Worm (Caenorhabditis elegans) whole organism, young adult: ENCODE results near the gene Y47G7B.2.

Experiments used
- B0019.2 ChIP-seq: fragments of 200-800 bp; sonication (Bioruptor generic); conservative IDR thresholded peaks from 2 replicates; pipeline ENCODE4 v1.3.6; 2022; ENCODE audit warnings: missing genetic modification reagents, missing genetic modification characterization, missing compliant biosample characterization
- B0261.1 ChIP-seq: sonication (generic microtip); optimal IDR thresholded peaks from 2 replicates; lab custom pipeline; 2016; ENCODE audit warnings: mild to moderate bottlenecking, missing genetic modification characterization, moderate library complexity, missing compliant biosample characterization
- F22D6.2 ChIP-seq: sonication (generic microtip); optimal IDR thresholded peaks from 2 replicates; lab custom pipeline; 2016; ENCODE audit warnings: mild to moderate bottlenecking, missing genetic modification characterization, missing compliant biosample characterization
- F37B4.10 ChIP-seq: fragments of 200-800 bp; sonication (Bioruptor generic); IDR thresholded peaks from 2 replicates; pipeline ENCODE4 v1.3.6; 2022; ENCODE audit warnings: missing genetic modification characterization, missing compliant biosample characterization
- F49E8.2 ChIP-seq: sonication (generic microtip); optimal IDR thresholded peaks from 3 replicates; lab custom pipeline; 2017; ENCODE audit warnings: missing genetic modification characterization, mild to moderate bottlenecking, missing compliant biosample characterization, antibody characterized with exemption, moderate library complexity; ENCODE audit not compliant: insufficient read depth
- F55B11.4 ChIP-seq: sonication (generic microtip); optimal IDR thresholded peaks from 2 replicates; lab custom pipeline; 2016; ENCODE audit warnings: missing compliant biosample characterization, missing genetic modification characterization, borderline replicate concordance; ENCODE audit not compliant: insufficient read depth
- K11D2.4 ChIP-seq: fragments of 200-800 bp; sonication (Bioruptor generic); IDR thresholded peaks from 2 replicates; pipeline ENCODE4 v1.3.6; 2022; ENCODE audit warnings: missing genetic modification reagents, missing genetic modification characterization, missing compliant biosample characterization
- T07F8.4 ChIP-seq: sonication (generic microtip); optimal IDR thresholded peaks from 2 replicates; lab custom pipeline; 2016; ENCODE audit warnings: mild to moderate bottlenecking, missing genetic modification characterization, moderate library complexity, missing compliant biosample characterization
- T26A5.8 ChIP-seq: sonication (generic microtip); optimal IDR thresholded peaks from 2 replicates; lab custom pipeline; 2016; ENCODE audit warnings: missing genetic modification characterization, missing compliant biosample characterization
- Y53F4B.3 ChIP-seq: fragments of 200-800 bp; sonication (Bioruptor generic); IDR thresholded peaks from 2 replicates; pipeline ENCODE4 v1.3.6; 2022; ENCODE audit warnings: missing genetic modification reagents, missing genetic modification characterization, missing compliant biosample characterization
- ama-1 ChIP-seq, 3 experiments: fragments of 150-350 bp in 1 of 3; sonication (generic microtip) in 2 of 3; optimal IDR thresholded peaks; 2 replicates each; lab custom pipeline; 2014 to 2018; ENCODE audit warnings: missing biosample characterization in 2 of 3, missing genetic modification characterization in 2 of 3, missing genetic modification reagents in 2 of 3
- aptf-3 ChIP-seq: fragments of 200-800 bp; sonication (Bioruptor generic); IDR thresholded peaks from 2 replicates; pipeline ENCODE4 v1.3.6; 2022; ENCODE audit warnings: missing genetic modification characterization, missing compliant biosample characterization
- bed-1 ChIP-seq: fragments of 200-800 bp; sonication (Bioruptor generic); IDR thresholded peaks from 2 replicates; pipeline ENCODE4 v1.3.6; 2022; ENCODE audit warnings: missing genetic modification reagents, missing genetic modification characterization, missing compliant biosample characterization
- ceh-100 ChIP-seq: fragments of 200-800 bp; sonication (Bioruptor generic); IDR thresholded peaks from 2 replicates; pipeline ENCODE4 v1.3.6; 2022; ENCODE audit warnings: missing genetic modification reagents, missing genetic modification characterization, missing compliant biosample characterization
- ceh-58 ChIP-seq: fragments of 200-800 bp; sonication (Bioruptor generic); IDR thresholded peaks from 2 replicates; pipeline ENCODE4 v1.3.6; 2022; ENCODE audit warnings: missing genetic modification characterization, missing compliant biosample characterization
- ceh-79 ChIP-seq: sonication (generic microtip); optimal IDR thresholded peaks from 2 replicates; lab custom pipeline; 2017; ENCODE audit warnings: mild to moderate bottlenecking, missing genetic modification characterization, missing compliant biosample characterization
- dox-1 ChIP-seq: fragments of 200-800 bp; sonication (Bioruptor generic); IDR thresholded peaks from 2 replicates; pipeline ENCODE4 v1.3.6; 2022; ENCODE audit warnings: missing genetic modification reagents, missing genetic modification characterization, missing compliant biosample characterization
- ets-4 ChIP-seq: fragments of 200-800 bp; sonication (Bioruptor generic); optimal IDR thresholded peaks from 2 replicates; lab custom pipeline; 2018; ENCODE audit warnings: mild to moderate bottlenecking, missing genetic modification characterization, missing compliant biosample characterization
- fkh-3 ChIP-seq: sonication (generic microtip); optimal IDR thresholded peaks from 2 replicates; lab custom pipeline; 2016; ENCODE audit warnings: mild to moderate bottlenecking, missing genetic modification characterization, missing compliant biosample characterization
- gei-17 ChIP-seq: fragments of 200-800 bp; sonication (Bioruptor generic); optimal IDR thresholded peaks from 2 replicates; lab custom pipeline; 2018; ENCODE audit warnings: mild to moderate bottlenecking, missing genetic modification characterization, missing compliant biosample characterization
- him-1 ChIP-seq: sonication (generic microtip); optimal IDR thresholded peaks from 2 replicates; lab custom pipeline; 2016; ENCODE audit warnings: missing genotype, missing genetic modification reagents, missing genetic modification characterization, missing compliant biosample characterization
- hlh-26 ChIP-seq: fragments of 200-800 bp; sonication (Bioruptor generic); conservative IDR thresholded peaks from 2 replicates; pipeline ENCODE4 v1.3.6; 2022; ENCODE audit warnings: missing genetic modification reagents, missing genetic modification characterization, missing compliant biosample characterization
- hmg-1.2 ChIP-seq: fragments of 200-800 bp; sonication (Bioruptor generic); IDR thresholded peaks from 2 replicates; pipeline ENCODE4 v1.3.6; 2022; ENCODE audit warnings: missing genetic modification reagents, missing genetic modification characterization, missing compliant biosample characterization
- hmg-20 ChIP-seq: fragments of 200-800 bp; sonication (Bioruptor generic); IDR thresholded peaks from 2 replicates; pipeline ENCODE4 v1.3.6; 2022; ENCODE audit warnings: missing genetic modification reagents, missing genetic modification characterization, missing compliant biosample characterization
- lin-26 ChIP-seq: fragments of 200-800 bp; sonication (Bioruptor generic); IDR thresholded peaks from 2 replicates; pipeline ENCODE4 v1.3.6; 2022; ENCODE audit warnings: missing genetic modification reagents, missing genetic modification characterization, missing compliant biosample characterization
- lin-54 ChIP-seq: fragments of 200-800 bp; sonication (Bioruptor generic); optimal IDR thresholded peaks from 2 replicates; lab custom pipeline; 2018; ENCODE audit warnings: mild to moderate bottlenecking, missing genetic modification characterization, missing compliant biosample characterization
- madf-6 ChIP-seq: fragments of 200-800 bp; sonication (Bioruptor generic); IDR thresholded peaks from 2 replicates; pipeline ENCODE4 v1.3.6; 2022; ENCODE audit warnings: missing genetic modification reagents, missing genetic modification characterization, missing compliant biosample characterization
- madf-8 ChIP-seq: fragments of 200-800 bp; sonication (Bioruptor generic); conservative IDR thresholded peaks from 2 replicates; pipeline ENCODE4 v1.3.6; 2022; ENCODE audit warnings: missing genetic modification reagents, missing genetic modification characterization, missing compliant biosample characterization
- mel-28 ChIP-seq: sonication (generic microtip); optimal IDR thresholded peaks from 2 replicates; lab custom pipeline; 2016; ENCODE audit warnings: borderline replicate concordance, mild to moderate bottlenecking, missing genetic modification characterization, missing compliant biosample characterization
- nfya-1 ChIP-seq: sonication (generic microtip); optimal IDR thresholded peaks from 2 replicates; lab custom pipeline; 2017; ENCODE audit warnings: antibody characterized with exemption, missing compliant biosample characterization, missing genetic modification characterization, borderline replicate concordance; ENCODE audit not compliant: insufficient read depth
- nfya-2 ChIP-seq: fragments of 200-800 bp; sonication (Bioruptor generic); IDR thresholded peaks from 2 replicates; pipeline ENCODE4 v1.3.6; 2022; ENCODE audit warnings: missing genetic modification reagents, missing genetic modification characterization, missing compliant biosample characterization
- pbrm-1 ChIP-seq: fragments of 200-800 bp; sonication (Bioruptor generic); IDR thresholded peaks from 2 replicates; pipeline ENCODE4 v1.3.6; 2022; ENCODE audit warnings: missing genetic modification reagents, missing genetic modification characterization, missing compliant biosample characterization
- pha-4 ChIP-seq: fragments of 150-350 bp; sonication (generic microtip); optimal IDR thresholded peaks from 2 replicates; lab custom pipeline; 2014; ENCODE audit warnings: missing biosample characterization, missing genetic modification reagents, missing genetic modification characterization
- rec-8 ChIP-seq, 2 experiments: sonication (generic microtip); optimal IDR thresholded peaks; 2 replicates each; lab custom pipeline; 2016; ENCODE audit warnings: mild to moderate bottlenecking in 2 of 2, missing genetic modification characterization in 2 of 2, missing genetic modification reagents in 2 of 2, missing genotype in 2 of 2, missing biosample characterization in 1 of 2, missing compliant biosample characterization in 1 of 2, moderate library complexity in 1 of 2
- sea-2 ChIP-seq: fragments of 200-800 bp; sonication (Bioruptor generic); IDR thresholded peaks from 2 replicates; pipeline ENCODE4 v1.3.6; 2022; ENCODE audit warnings: missing genetic modification characterization, missing compliant biosample characterization
- snpc-1.1 ChIP-seq: sonication (generic microtip); optimal IDR thresholded peaks from 2 replicates; lab custom pipeline; 2017; ENCODE audit warnings: missing genetic modification characterization, mild to moderate bottlenecking, missing compliant biosample characterization, antibody characterized with exemption, moderate library complexity, missing genotype, missing genetic modification reagents; ENCODE audit not compliant: insufficient read depth
- snpc-1.3 ChIP-seq: sonication (generic microtip); optimal IDR thresholded peaks from 2 replicates; lab custom pipeline; 2017; ENCODE audit warnings: missing genetic modification characterization, mild to moderate bottlenecking, missing compliant biosample characterization, antibody characterized with exemption, moderate library complexity, missing genotype, missing genetic modification reagents; ENCODE audit not compliant: insufficient read depth
- somi-1 ChIP-seq: fragments of 200-800 bp; sonication (Bioruptor generic); optimal IDR thresholded peaks from 2 replicates; lab custom pipeline; 2018; ENCODE audit warnings: mild to moderate bottlenecking, missing genetic modification characterization, missing compliant biosample characterization
- tbp1 ChIP-seq: fragments of 200-800 bp; sonication (Bioruptor generic); optimal IDR thresholded peaks from 2 replicates; lab custom pipeline; 2018; ENCODE audit warnings: mild to moderate bottlenecking, missing genetic modification characterization, missing compliant biosample characterization
- xnd-1 ChIP-seq: sonication (generic microtip); optimal IDR thresholded peaks from 2 replicates; lab custom pipeline; 2016; ENCODE audit warnings: missing genotype, missing genetic modification reagents, missing genetic modification characterization, missing compliant biosample characterization
- zfh-2 ChIP-seq: fragments of 200-800 bp; sonication (Bioruptor generic); conservative IDR thresholded peaks from 2 replicates; pipeline ENCODE4 v1.3.6; 2022; ENCODE audit warnings: missing genetic modification reagents, missing genetic modification characterization, missing compliant biosample characterization
- zim-3 ChIP-seq: sonication (generic microtip); optimal IDR thresholded peaks from 2 replicates; lab custom pipeline; 2017; ENCODE audit warnings: mild to moderate bottlenecking, missing genetic modification characterization, moderate library complexity, missing compliant biosample characterization
- ztf-22 ChIP-seq: fragments of 200-800 bp; sonication (Bioruptor generic); optimal IDR thresholded peaks from 2 replicates; lab custom pipeline; 2018; ENCODE audit warnings: mild to moderate bottlenecking, missing genetic modification characterization, moderate library complexity, missing compliant biosample characterization
- ztf-26 ChIP-seq: sonication (generic microtip); optimal IDR thresholded peaks from 2 replicates; lab custom pipeline; 2017; ENCODE audit warnings: missing genetic modification characterization, missing compliant biosample characterization
- ztf-6 ChIP-seq: fragments of 200-800 bp; sonication (Bioruptor generic); IDR thresholded peaks from 2 replicates; pipeline ENCODE4 v1.3.6; 2022; ENCODE audit warnings: missing genetic modification reagents, missing genetic modification characterization, missing compliant biosample characterization

The Y47G7B.2 gene

DNA sequence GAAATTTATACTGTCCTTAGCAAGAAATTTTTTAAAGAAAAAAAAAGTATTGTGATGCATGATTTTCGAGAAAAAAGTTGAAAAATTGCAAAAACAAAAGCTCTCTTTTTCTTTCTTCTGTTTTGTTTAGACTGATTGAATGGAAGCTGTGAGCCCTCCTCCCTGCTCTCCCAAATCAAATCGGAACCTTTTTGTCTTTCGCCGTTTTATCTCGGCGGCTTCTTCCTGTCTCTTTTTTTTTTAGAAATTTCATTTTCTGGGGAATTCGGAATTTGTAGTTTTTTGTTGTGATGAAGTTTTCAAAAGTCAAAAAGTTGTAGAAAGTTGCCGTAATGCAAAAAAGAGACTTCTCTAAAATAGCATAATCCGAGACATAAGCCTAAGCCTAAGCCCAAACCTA is 22.8 kb upstream of the Y47G7B.2 start:
- no peak for TF ChIP-seq zim-3
- TF ChIP-seq B0019.2: no peak
- no peak for TF ChIP-seq nfya-1 (tag; lab: Kevin White, UChicago)
- TF ChIP-seq ets-4 (GFP tag; lab: Kevin White, UChicago): no peak
- no peak for TF ChIP-seq sea-2 (GFP tag; lab: Robert Waterston, UW)
- TF ChIP-seq him-1 (tag; lab: Kevin White, UChicago): no peak
- no peak for TF ChIP-seq ceh-79 (tag; lab: Kevin White, UChicago)
- TF ChIP-seq dox-1 (GFP tag; lab: Robert Waterston, UW): no peak
- TF ChIP-seq madf-8 (GFP tag; lab: Robert Waterston, UW): no peak
- TF ChIP-seq gei-17 (GFP tag; lab: Kevin White, UChicago): no peak
- no peak for TF ChIP-seq rec-8 (tag; optimal IDR thresholded peaks at IDR 0.05; lab: Kevin White, UChicago)
- TF ChIP-seq B0261.1 (tag; lab: Kevin White, UChicago): no peak
- TF ChIP-seq snpc-1.1: no peak
- no peak for TF ChIP-seq lin-54 (GFP tag; lab: Kevin White, UChicago)
- no peak for TF ChIP-seq aptf-3 (GFP tag; lab: Robert Waterston, UW)
- no peak for TF ChIP-seq bed-1 (GFP tag; lab: Robert Waterston, UW)
- no peak for TF ChIP-seq F49E8.2
- TF ChIP-seq ama-1 (optimal IDR thresholded peaks at IDR 0.05; lab: Kevin White, UChicago): no peak
- TF ChIP-seq ama-1 (GFP tag; optimal IDR thresholded peaks at IDR 0.05; lab: Kevin White, UChicago): no peak

DNA sequence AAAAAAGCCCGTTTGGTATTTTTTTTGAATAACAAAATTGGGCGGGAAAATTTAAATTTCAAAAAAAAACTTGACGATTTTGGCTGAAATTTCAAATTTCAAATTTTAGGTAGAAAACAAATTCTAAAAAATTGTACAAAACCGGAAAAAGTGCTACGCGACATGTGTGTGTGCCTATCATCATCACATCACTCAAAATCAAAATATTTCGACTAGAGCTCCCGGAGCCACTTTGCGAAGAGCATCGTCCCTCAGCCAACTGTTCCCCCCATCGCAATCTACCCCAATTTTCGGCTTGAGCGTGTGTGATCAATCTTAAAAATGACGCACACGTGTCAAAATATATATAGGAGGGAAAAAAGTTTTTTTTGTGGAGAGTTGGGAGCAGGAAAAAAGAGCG is 19.0 kb upstream of the Y47G7B.2 start:
- TF ChIP-seq F37B4.10 (GFP tag; lab: Robert Waterston, UW): no peak
- TF ChIP-seq ceh-100 (GFP tag; lab: Robert Waterston, UW): no peak
- no peak for TF ChIP-seq T26A5.8
- no peak for TF ChIP-seq hlh-26
- no peak for TF ChIP-seq tbp1 (GFP tag; lab: Kevin White, UChicago)
- no peak for TF ChIP-seq nfya-2 (GFP tag; lab: Robert Waterston, UW)
- TF ChIP-seq ceh-58 (GFP tag; lab: Robert Waterston, UW): no peak
- no peak for TF ChIP-seq lin-54 (GFP tag; lab: Kevin White, UChicago)
- no peak for TF ChIP-seq madf-6 (GFP tag; lab: Robert Waterston, UW)
- no peak for TF ChIP-seq ztf-22 (GFP tag; lab: Kevin White, UChicago)
- no peak for TF ChIP-seq mel-28
- no peak for TF ChIP-seq ets-4 (GFP tag; lab: Kevin White, UChicago)
- TF ChIP-seq bed-1 (GFP tag; lab: Robert Waterston, UW): no peak
- no peak for TF ChIP-seq hmg-1.2
- TF ChIP-seq aptf-3 (GFP tag; lab: Robert Waterston, UW): no peak
- TF ChIP-seq ztf-6 (GFP tag; lab: Robert Waterston, UW): no peak
- no peak for TF ChIP-seq pbrm-1 (GFP tag; lab: Robert Waterston, UW)

ce11 chrII:2725561-2725960 is 17.7 kb upstream of the Y47G7B.2 start, which contains the start of the genes T05A8.11 and nep-2:
TSS of gene T05A8.11 (minus strand) at chrII:2725661.
TSS of gene nep-2 (minus strand) at chrII:2725752.
- no peak for TF ChIP-seq ceh-79 (tag; lab: Kevin White, UChicago)
- TF ChIP-seq F22D6.2 (tag; lab: Kevin White, UChicago): no peak
- no peak for TF ChIP-seq lin-26 (GFP tag; lab: Robert Waterston, UW)
- no peak for TF ChIP-seq T07F8.4 (tag; lab: Kevin White, UChicago)
- no peak for TF ChIP-seq somi-1
- no peak for TF ChIP-seq ztf-26 (tag; lab: Kevin White, UChicago)
- no peak for TF ChIP-seq zfh-2 (GFP tag; lab: Robert Waterston, UW)
- no peak for TF ChIP-seq Y53F4B.3 (GFP tag; lab: Robert Waterston, UW)
- no peak for TF ChIP-seq B0019.2
- no peak for TF ChIP-seq fkh-3 (tag; lab: Kevin White, UChicago)
- TF ChIP-seq dox-1 (GFP tag; lab: Robert Waterston, UW): no peak
- TF ChIP-seq K11D2.4 (GFP tag; lab: Robert Waterston, UW): no peak
- TF ChIP-seq xnd-1: no peak
- no peak for TF ChIP-seq gei-17 (GFP tag; lab: Kevin White, UChicago)
- no peak for TF ChIP-seq hmg-20 (GFP tag; lab: Robert Waterston, UW)
- no peak for TF ChIP-seq snpc-1.3 (tag; lab: Kevin White, UChicago)
- TF ChIP-seq rec-8 (tag; optimal IDR thresholded peaks at IDR 0.05; lab: Kevin White, UChicago): no peak
- TF ChIP-seq pha-4: no peak
- no peak for TF ChIP-seq F55B11.4
- TF ChIP-seq, all 124 proteins: peak for 0
